Worm (Caenorhabditis elegans): ENCODE measurements around the gene ugt-60.

Gene ugt-60

ce11 chrIII:9631117-9631655, 47.7 kb downstream of the ugt-60 start, which contains the start of gene ubc-7:
ubc-7 (minus strand) TSS chrIII:9631167.
- TF ChIP-seq mab-5 (tag; optimal IDR thresholded peaks at IDR 0.05): peak; percentile 74
- peak; percentile 81 for TF ChIP-seq sma-9 (GFP tag; optimal IDR thresholded peaks at IDR 0.05)
- TF ChIP-seq sma-9 (tag; optimal IDR thresholded peaks at IDR 0.05): no peak
- TF ChIP-seq nhr-11 (tag; optimal IDR thresholded peaks at IDR 0.05): no peak
- no peak for TF ChIP-seq unc-39 (tag; optimal IDR thresholded peaks at IDR 0.05)
- peak; percentile 78 for TF ChIP-seq nhr-129 (tag; optimal IDR thresholded peaks at IDR 0.05)
- TF ChIP-seq mdl-1 (tag; optimal IDR thresholded peaks at IDR 0.05): peak in 1 of 2 experiments; percentile 72
- no peak for TF ChIP-seq peb-1 (tag; optimal IDR thresholded peaks at IDR 0.05)
- peak; percentile 50 for TF ChIP-seq fos-1 (tag; optimal IDR thresholded peaks at IDR 0.05)
- TF ChIP-seq lin-39 (tag; optimal IDR thresholded peaks at IDR 0.05): no peak
- peak; percentile 64 for TF ChIP-seq F13H6.1 (tag; optimal IDR thresholded peaks at IDR 0.05)
- no peak for TF ChIP-seq Y55F3AM.14 (GFP tag; optimal IDR thresholded peaks at IDR 0.05)
- no peak for TF ChIP-seq egl-27 (tag; optimal IDR thresholded peaks at IDR 0.05)
- TF ChIP-seq dmd-4 (tag; optimal IDR thresholded peaks at IDR 0.05): no peak
- TF ChIP-seq aly-2 (tag; optimal IDR thresholded peaks at IDR 0.05): no peak
- no peak for TF ChIP-seq elt-1 (tag; optimal IDR thresholded peaks at IDR 0.05)
- TF ChIP-seq R02D3.7 (tag; optimal IDR thresholded peaks at IDR 0.05): peak; percentile 20
- no peak for TF ChIP-seq unc-62 (GFP tag; optimal IDR thresholded peaks at IDR 0.05)
- TF ChIP-seq nhr-25 (tag; optimal IDR thresholded peaks at IDR 0.05): peak; percentile 88
- no peak for TF ChIP-seq zag-1 (tag; optimal IDR thresholded peaks at IDR 0.05)
- TF ChIP-seq mbf-1 (tag; optimal IDR thresholded peaks at IDR 0.05): no peak
- peak; percentile 59 for TF ChIP-seq sem-4 (tag; optimal IDR thresholded peaks at IDR 0.05)
- TF ChIP-seq ceh-82 (tag; optimal IDR thresholded peaks at IDR 0.05): peak; percentile 24
- no peak for TF ChIP-seq nhr-77 (tag; optimal IDR thresholded peaks at IDR 0.05)
- TF ChIP-seq alr-1 (tag; optimal IDR thresholded peaks at IDR 0.05): no peak
- no peak for TF ChIP-seq ztf-11 (tag; optimal IDR thresholded peaks at IDR 0.05)
- no peak for TF ChIP-seq nhr-237 (tag; optimal IDR thresholded peaks at IDR 0.05)
- TF ChIP-seq elt-3 (tag; optimal IDR thresholded peaks at IDR 0.05): no peak
- no peak for TF ChIP-seq nhr-12 (tag; optimal IDR thresholded peaks at IDR 0.05)
- TF ChIP-seq ceh-16 (tag; optimal IDR thresholded peaks at IDR 0.05): no peak
- TF ChIP-seq nhr-21 (tag; optimal IDR thresholded peaks at IDR 0.05): peak; percentile 84
- no peak for TF ChIP-seq ztf-1 (GFP tag; conservative IDR thresholded peaks at IDR 0.05)
- TF ChIP-seq gmeb-1 (tag; optimal IDR thresholded peaks at IDR 0.05): peak; percentile 98
- TF ChIP-seq crh-2 (tag; optimal IDR thresholded peaks at IDR 0.05): peak; percentile 85
- TF ChIP-seq lsy-2 (tag; optimal IDR thresholded peaks at IDR 0.05): peak; percentile 61 to 92
- TF ChIP-seq ZK546.5 (tag; optimal IDR thresholded peaks at IDR 0.05): peak; percentile 26
- TF ChIP-seq lin-11 (tag; optimal IDR thresholded peaks at IDR 0.05): peak; percentile 81
- peak; percentile 85 for TF ChIP-seq ama-1 (optimal IDR thresholded peaks at IDR 0.05)
- peak; percentile 97 for TF ChIP-seq blmp-1 (tag; optimal IDR thresholded peaks at IDR 0.05; ENCODE audit: insufficient read depth)
- TF ChIP-seq ztf-4 (tag; optimal IDR thresholded peaks at IDR 0.05): peak; percentile 57
- TF ChIP-seq lin-13 (GFP tag; optimal IDR thresholded peaks at IDR 0.05): peak; percentile 87
- TF ChIP-seq sma-3 (GFP tag; optimal IDR thresholded peaks at IDR 0.05): peak; percentile 70
- peak; percentile 39 for TF ChIP-seq snpc-4 (tag; optimal IDR thresholded peaks at IDR 0.05)
- peak; percentile 60 for TF ChIP-seq skn-1 (tag; optimal IDR thresholded peaks at IDR 0.05)
- TF ChIP-seq unc-55 (GFP tag; optimal IDR thresholded peaks at IDR 0.05): peak; percentile 95
- no peak for TF ChIP-seq nhr-23 (tag; optimal IDR thresholded peaks at IDR 0.05)
- TF ChIP-seq nhr-6 (tag; optimal IDR thresholded peaks at IDR 0.05): peak; percentile 67
- TF ChIP-seq C34F6.9 (tag; optimal IDR thresholded peaks at IDR 0.05): peak; percentile 83
- TF ChIP-seq nhr-10 (tag; optimal IDR thresholded peaks at IDR 0.05): no peak
